Worm (Caenorhabditis elegans): Measurements from ENCODE around the gene old-2.

old-2 gene

DNA sequence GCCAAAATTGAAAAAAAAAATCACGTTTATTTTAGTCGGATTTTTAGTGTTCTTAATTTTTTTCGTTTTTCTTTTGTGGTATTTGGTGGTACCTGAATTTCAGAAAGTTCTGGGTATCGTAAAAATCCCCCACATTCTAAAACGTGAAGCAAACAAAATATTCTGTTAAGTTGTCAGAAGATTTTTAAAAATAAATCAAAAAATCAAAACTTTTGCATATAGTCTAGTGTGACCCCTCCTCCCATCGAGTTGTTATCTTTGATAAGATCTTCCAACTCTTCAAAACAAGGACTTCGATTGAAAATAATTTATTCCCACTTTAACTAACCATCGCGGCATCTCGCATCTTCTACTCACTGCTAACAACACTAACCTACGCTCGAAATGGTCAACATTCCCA, 20.3 kb downstream of the old-2 start, which contains the start of gene ZK938.1:
ZK938.1 (plus strand) TSS at position 301 of the 400 bp plus-strand sequence.
- TF ChIP-seq fkh-10 (GFP tag; optimal IDR thresholded peaks at IDR 0.05): no peak
- no peak for TF ChIP-seq ceh-82 (tag; optimal IDR thresholded peaks at IDR 0.05)
- no peak for TF ChIP-seq hmg-11 (tag; optimal IDR thresholded peaks at IDR 0.05)
- TF ChIP-seq nhr-237 (tag; optimal IDR thresholded peaks at IDR 0.05): no peak
- TF ChIP-seq egl-5 (tag; optimal IDR thresholded peaks at IDR 0.05): no peak
- no peak for TF ChIP-seq aly-2 (tag; optimal IDR thresholded peaks at IDR 0.05)
- TF ChIP-seq ama-1 (optimal IDR thresholded peaks at IDR 0.05): no peak
- no peak for TF ChIP-seq elt-2 (tag; optimal IDR thresholded peaks at IDR 0.05)

DNA sequence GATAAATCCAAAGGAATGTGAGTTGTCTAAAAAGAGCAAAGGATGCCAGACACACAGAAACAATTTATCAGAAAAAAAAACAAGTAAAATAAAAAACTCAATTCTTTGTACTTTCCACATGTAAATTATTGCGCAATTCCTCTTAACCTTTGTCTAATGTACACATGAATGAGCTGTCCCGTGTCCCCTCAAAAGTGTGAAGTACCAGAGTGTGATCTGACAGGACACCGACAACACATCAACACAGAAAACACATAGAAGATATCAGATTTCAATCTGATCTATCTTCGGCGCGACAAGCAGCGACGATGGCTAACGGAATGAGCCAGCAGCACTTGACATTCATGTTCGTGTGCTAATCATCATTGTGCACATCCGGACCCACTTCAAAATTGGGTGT, 20.9 kb downstream of the old-2 start:
- TF ChIP-seq unc-39 (tag; optimal IDR thresholded peaks at IDR 0.05) (no peak), aly-2 (tag; optimal IDR thresholded peaks at IDR 0.05) (no peak), ceh-82 (tag; optimal IDR thresholded peaks at IDR 0.05) (no peak), nhr-25 (tag; optimal IDR thresholded peaks at IDR 0.05) (no peak), unc-62 (GFP tag; optimal IDR thresholded peaks at IDR 0.05) (no peak), R02D3.7 (tag; optimal IDR thresholded peaks at IDR 0.05) (no peak), nfya-1 (tag; optimal IDR thresholded peaks at IDR 0.05; ENCODE audit: insufficient read depth) (no peak), nhr-12 (tag; optimal IDR thresholded peaks at IDR 0.05) (no peak), eor-1 (tag; optimal IDR thresholded peaks at IDR 0.05) (no peak), lin-15B (tag; optimal IDR thresholded peaks at IDR 0.05) (no peak), sea-2 (GFP tag; optimal IDR thresholded peaks at IDR 0.05) (no peak), zag-1 (tag; optimal IDR thresholded peaks at IDR 0.05) (no peak), daf-12 (tag; optimal IDR thresholded peaks at IDR 0.05) (no peak), nhr-11 (tag; optimal IDR thresholded peaks at IDR 0.05) (no peak), nhr-67 (tag; optimal IDR thresholded peaks at IDR 0.05) (no peak), nhr-23 (tag; optimal IDR thresholded peaks at IDR 0.05) (no peak)

- no peak for TF ChIP-seq fkh-10 (GFP tag; optimal IDR thresholded peaks at IDR 0.05)
- no peak for TF ChIP-seq pqm-1 (tag; optimal IDR thresholded peaks at IDR 0.05)
- TF ChIP-seq ztf-11 (tag; optimal IDR thresholded peaks at IDR 0.05): no peak
- no peak for TF ChIP-seq jun-1 (tag; optimal IDR thresholded peaks at IDR 0.05)
- TF ChIP-seq nhr-11 (tag; optimal IDR thresholded peaks at IDR 0.05): no peak
- no peak for TF ChIP-seq zag-1 (tag; optimal IDR thresholded peaks at IDR 0.05)
- TF ChIP-seq nhr-237 (tag; optimal IDR thresholded peaks at IDR 0.05): no peak
- TF ChIP-seq elt-2 (tag; optimal IDR thresholded peaks at IDR 0.05): no peak
- no peak for TF ChIP-seq nhr-67 (tag; optimal IDR thresholded peaks at IDR 0.05)
- no peak for TF ChIP-seq nhr-28 (tag; optimal IDR thresholded peaks at IDR 0.05)
- no peak for TF ChIP-seq tbx-2 (tag; optimal IDR thresholded peaks at IDR 0.05)
- no peak for TF ChIP-seq R02D3.7 (tag; optimal IDR thresholded peaks at IDR 0.05)
- no peak for TF ChIP-seq nhr-76 (tag; optimal IDR thresholded peaks at IDR 0.05)
These were observed 21.5 kb downstream of the old-2 start, which contains the start of gene eyg-1 for ce11 chrII:9827852-9828251. eyg-1 (minus strand) TSS chrII:9827952.

DNA sequence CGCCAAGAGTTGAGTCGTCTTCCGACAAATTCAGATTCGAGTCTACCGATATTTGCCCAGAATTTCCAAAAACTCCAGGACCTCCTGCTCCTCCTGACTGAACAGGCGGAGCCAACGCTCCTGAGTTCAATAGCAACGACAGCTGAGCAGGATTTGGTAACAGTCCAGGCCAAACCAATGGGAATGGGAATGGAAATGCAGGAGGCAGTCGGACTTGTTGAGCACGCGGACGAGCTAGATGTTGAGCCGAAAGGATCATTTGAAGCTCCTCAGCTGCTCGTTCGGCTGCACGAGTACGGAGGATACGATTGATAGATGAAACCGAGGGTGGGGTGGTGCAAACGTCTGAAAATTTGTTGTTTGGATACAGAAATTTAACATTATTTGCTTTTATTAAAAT, 22.5 kb downstream of the old-2 start:
- TF ChIP-seq ceh-16 (tag; optimal IDR thresholded peaks at IDR 0.05) (no peak), eor-1 (tag; optimal IDR thresholded peaks at IDR 0.05) (no peak), lsy-12 (tag; optimal IDR thresholded peaks at IDR 0.05) (no peak), mdl-1 (tag; optimal IDR thresholded peaks at IDR 0.05) (no peak), skn-1 (tag; optimal IDR thresholded peaks at IDR 0.05) (no peak), ZK546.5 (tag; optimal IDR thresholded peaks at IDR 0.05) (no peak), R02D3.7 (tag; optimal IDR thresholded peaks at IDR 0.05) (no peak), nhr-11 (tag; optimal IDR thresholded peaks at IDR 0.05) (no peak), pha-4 (tag; optimal IDR thresholded peaks at IDR 0.05) (no peak), lin-15B (tag; optimal IDR thresholded peaks at IDR 0.05) (no peak), nhr-28 (tag; optimal IDR thresholded peaks at IDR 0.05) (no peak), unc-39 (tag; optimal IDR thresholded peaks at IDR 0.05) (no peak), nfya-1 (tag; optimal IDR thresholded peaks at IDR 0.05; ENCODE audit: insufficient read depth) (no peak), nhr-25 (tag; optimal IDR thresholded peaks at IDR 0.05) (no peak), hmg-11 (tag; optimal IDR thresholded peaks at IDR 0.05) (no peak), fkh-10 (GFP tag; optimal IDR thresholded peaks at IDR 0.05) (no peak), ztf-11 (tag; optimal IDR thresholded peaks at IDR 0.05) (no peak), nhr-67 (tag; optimal IDR thresholded peaks at IDR 0.05) (no peak), ama-1 (optimal IDR thresholded peaks at IDR 0.05) (no peak), snpc-4 (tag; optimal IDR thresholded peaks at IDR 0.05) (no peak)

DNA sequence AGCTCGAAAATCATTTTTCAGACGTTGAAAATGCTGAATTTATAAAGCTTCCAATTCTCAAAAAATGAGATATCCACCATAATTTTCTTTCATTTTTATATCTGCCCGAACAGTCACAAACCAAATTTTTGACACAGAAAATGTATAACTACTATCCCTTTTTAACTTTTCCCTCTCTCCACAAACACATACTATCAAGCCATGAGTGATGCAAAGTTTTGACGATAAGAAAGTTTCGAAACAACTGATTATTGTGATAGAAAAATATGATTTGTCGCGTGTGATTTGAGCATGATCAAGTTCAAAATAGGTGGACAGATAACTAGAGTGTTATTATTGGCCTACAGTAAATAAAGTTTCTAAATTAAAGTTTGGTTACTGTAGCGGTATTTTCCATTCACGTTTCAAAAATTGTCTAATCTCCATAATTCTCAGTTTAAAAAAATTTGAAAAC, 41.9 kb downstream of the old-2 start, which contains the start of gene cyp-13A8:
cyp-13A8 (minus strand) TSS at position 51 of the 454 bp plus-strand sequence.
- no peak for TF ChIP-seq nhr-43 (tag; optimal IDR thresholded peaks at IDR 0.05; ENCODE audit: poor library complexity, severe bottlenecking)
- TF ChIP-seq nhr-76 (tag; optimal IDR thresholded peaks at IDR 0.05): no peak
- TF ChIP-seq pqm-1 (tag; optimal IDR thresholded peaks at IDR 0.05): peak; percentile 89
- TF ChIP-seq elt-3 (tag; optimal IDR thresholded peaks at IDR 0.05): peak in 1 of 3 experiments; percentile 14
- TF ChIP-seq elt-2 (tag; optimal IDR thresholded peaks at IDR 0.05): peak; percentile 74

Data from whole organism, L3 larva.